Worm (Caenorhabditis elegans) whole organism, late embryonic: ENCODE data around the gene F09C6.12.

Experiments used
- ama-1 ChIP-seq: fragments of 150-350 bp; optimal IDR thresholded peaks from 2 replicates; lab custom pipeline; 2014
- ceh-34 ChIP-seq: sonication (generic microtip); optimal IDR thresholded peaks from 2 replicates; lab custom pipeline; 2016; ENCODE audit warnings: mild to moderate bottlenecking, missing genetic modification characterization, missing compliant biosample characterization
- lin-11 ChIP-seq: fragments of 200-800 bp; sonication (Bioruptor generic); optimal IDR thresholded peaks from 2 replicates; lab custom pipeline; 2018; ENCODE audit warnings: mild to moderate bottlenecking, missing genetic modification characterization, missing compliant biosample characterization
- nhr-11 ChIP-seq: fragments of 150-350 bp; optimal IDR thresholded peaks from 2 replicates; lab custom pipeline; 2014; ENCODE audit warnings: missing biosample characterization, missing genetic modification characterization
- npax-4 ChIP-seq: sonication (generic microtip); optimal IDR thresholded peaks from 2 replicates; lab custom pipeline; 2016; ENCODE audit warnings: missing genetic modification characterization, missing compliant biosample characterization
- pros-1 ChIP-seq: fragments of 150-350 bp; optimal IDR thresholded peaks from 2 replicates; lab custom pipeline; 2014; ENCODE audit warnings: missing biosample characterization, missing genetic modification reagents, missing genetic modification characterization
- sdc-2 ChIP-seq: sonication (generic microtip); optimal IDR thresholded peaks from 2 replicates; lab custom pipeline; 2016; ENCODE audit warnings: missing genotype, missing genetic modification characterization, missing compliant biosample characterization

- no peak for TF ChIP-seq ceh-34 (tag; lab: Kevin White, UChicago)
- no peak for TF ChIP-seq pros-1 (tag; lab: Kevin White, UChicago)
- no peak for TF ChIP-seq nhr-11 (tag; lab: Kevin White, UChicago)
- TF ChIP-seq ama-1 (lab: Kevin White, UChicago): no peak
- no peak for TF ChIP-seq npax-4
- TF ChIP-seq sdc-2 (tag; lab: Kevin White, UChicago): no peak
- no peak for TF ChIP-seq lin-11 (tag; lab: Kevin White, UChicago)
Observed at ce11 chrV:16873642-16874041, 9.0 kb upstream of the F09C6.12 start, which contains the start of gene srw-23.
